Fruit fly (Drosophila melanogaster) whole organism, adult: ENCODE measurements around the gene CG43336.

ENCODE experiments used
- CG11617 ChIP-seq: fragments of 200-800 bp; sonication (Bioruptor generic); optimal IDR thresholded peaks from 2 replicates; lab custom pipeline; 2017; ENCODE audit warnings: mild to moderate bottlenecking, missing biosample characterization, missing genetic modification reagents, missing genetic modification characterization
- CG12768 ChIP-seq: fragments of 200-800 bp; sonication (Bioruptor generic); optimal IDR thresholded peaks from 2 replicates; lab custom pipeline; 2017; ENCODE audit warnings: missing biosample characterization, missing genetic modification characterization, mild to moderate bottlenecking, moderate library complexity, missing genetic modification reagents
- CG14711 ChIP-seq: fragments of 200-800 bp; sonication (Bioruptor generic); optimal IDR thresholded peaks from 2 replicates; lab custom pipeline; 2018; ENCODE audit warnings: missing biosample characterization, mild to moderate bottlenecking, missing genetic modification characterization, moderate library complexity
- CG1620 ChIP-seq: fragments of 200-800 bp; sonication (Bioruptor generic); optimal IDR thresholded peaks from 2 replicates; lab custom pipeline; 2016; ENCODE audit warnings: missing biosample characterization, missing genetic modification characterization
- CG33017 ChIP-seq: fragments of 200-800 bp; sonication (Bioruptor generic); optimal IDR thresholded peaks from 2 replicates; lab custom pipeline; 2018; ENCODE audit warnings: missing biosample characterization, mild to moderate bottlenecking, missing genetic modification characterization, moderate library complexity
- CG5204 ChIP-seq: fragments of 200-800 bp; sonication (Bioruptor generic); optimal IDR thresholded peaks from 2 replicates; lab custom pipeline; 2016; ENCODE audit warnings: missing biosample characterization, missing genetic modification characterization
- CG7045 ChIP-seq: fragments of 200-800 bp; sonication (Bioruptor generic); optimal IDR thresholded peaks from 2 replicates; lab custom pipeline; 2017; ENCODE audit warnings: missing biosample characterization, mild to moderate bottlenecking, missing genetic modification characterization
- CG7101 ChIP-seq: fragments of 200-800 bp; sonication (Bioruptor generic); optimal IDR thresholded peaks from 2 replicates; lab custom pipeline; 2018; ENCODE audit warnings: missing biosample characterization, mild to moderate bottlenecking, missing genetic modification characterization, moderate library complexity
- Crg-1 ChIP-seq: fragments of 200-800 bp; sonication (Bioruptor generic); optimal IDR thresholded peaks from 2 replicates; lab custom pipeline; 2016; ENCODE audit warnings: missing biosample characterization, missing genetic modification characterization
- Hr96 ChIP-seq: fragments of 200-800 bp; sonication (Bioruptor generic); optimal IDR thresholded peaks from 2 replicates; lab custom pipeline; 2016; ENCODE audit warnings: missing biosample characterization, missing genetic modification characterization
- Mnt ChIP-seq: fragments of 200-800 bp; sonication (Bioruptor generic); optimal IDR thresholded peaks from 2 replicates; lab custom pipeline; 2016; ENCODE audit warnings: missing biosample characterization, mild to moderate bottlenecking, missing genetic modification characterization
- bab1 ChIP-seq: fragments of 200-800 bp; sonication (Bioruptor generic); optimal IDR thresholded peaks from 3 replicates; lab custom pipeline; 2019; ENCODE audit warnings: missing biosample characterization, mild to moderate bottlenecking, missing genetic modification characterization, moderate library complexity
- cic ChIP-seq: fragments of 200-800 bp; sonication (Bioruptor generic); optimal IDR thresholded peaks from 2 replicates; lab custom pipeline; 2017; ENCODE audit warnings: missing biosample characterization, mild to moderate bottlenecking, missing genetic modification characterization, moderate library complexity
- cnc ChIP-seq, 2 experiments: fragments of >200 bp; optimal IDR thresholded peaks; 2 replicates each; lab custom pipeline; 2017
- kay ChIP-seq: fragments of 200-800 bp; sonication (Bioruptor generic); peaks from one replicate; lab custom pipeline; 2016; ENCODE audit warnings: missing biosample characterization, missing genetic modification characterization, borderline replicate concordance
- ovo ChIP-seq: fragments of 200-800 bp; sonication (Bioruptor generic); optimal IDR thresholded peaks from 2 replicates; lab custom pipeline; 2016; ENCODE audit warnings: missing biosample characterization, missing genetic modification characterization
- pad ChIP-seq: fragments of 200-800 bp; sonication (Bioruptor generic); optimal IDR thresholded peaks from 3 replicates; lab custom pipeline; 2017; ENCODE audit warnings: missing biosample characterization, missing genetic modification characterization, mild to moderate bottlenecking, moderate library complexity, missing genetic modification reagents
- toe ChIP-seq: fragments of 200-800 bp; sonication (Bioruptor generic); optimal IDR thresholded peaks from 2 replicates; lab custom pipeline; 2016; ENCODE audit warnings: missing biosample characterization, missing genetic modification characterization

The CG43336 gene

DNA sequence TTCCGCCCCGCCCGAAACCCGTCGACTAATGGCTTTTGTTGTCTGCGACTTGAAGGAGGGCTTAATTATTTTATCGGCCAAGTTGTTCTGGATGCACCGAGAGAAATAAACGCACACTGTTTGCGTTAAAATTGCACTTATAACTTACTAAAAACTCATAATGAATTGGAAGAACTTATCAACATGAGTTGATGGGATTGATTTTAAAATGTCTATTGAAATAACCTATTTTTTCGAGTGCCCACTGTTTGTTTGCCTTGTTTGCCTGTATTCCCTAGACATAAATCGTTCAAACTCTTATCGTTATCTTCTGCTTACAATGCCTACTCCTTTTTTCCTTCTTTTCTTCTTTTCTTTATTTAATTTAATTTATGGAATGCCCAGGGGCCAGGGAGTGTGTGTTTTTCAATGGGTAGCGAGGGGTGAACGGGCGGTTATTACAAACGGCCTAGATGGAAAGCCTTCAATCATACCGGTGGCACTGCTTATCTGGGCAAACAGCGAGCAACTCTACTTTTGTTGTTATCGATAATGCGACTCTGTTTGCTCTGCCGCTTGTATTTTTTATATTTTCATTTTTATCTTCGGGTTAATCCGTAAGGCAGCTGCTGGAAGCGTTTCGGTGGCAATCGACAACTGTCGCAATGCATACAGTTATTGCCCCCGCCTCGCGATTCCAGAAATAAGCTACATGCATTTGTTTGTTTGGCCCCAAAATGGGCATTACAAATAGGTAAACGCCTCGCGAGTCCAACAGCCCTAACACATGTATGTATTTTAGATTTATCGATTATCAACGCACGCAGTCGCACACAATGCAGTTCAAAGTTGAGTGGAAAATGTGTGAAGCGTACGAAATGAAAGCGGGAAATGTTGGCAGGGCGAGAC lies 39.5 kb downstream of the CG43336 start:
- no peak for TF ChIP-seq CG7045 (GFP tag; lab: Kevin White, UChicago)
- peak; percentile 1 for TF ChIP-seq kay
- peak; percentile 10 for TF ChIP-seq CG5204

DNA sequence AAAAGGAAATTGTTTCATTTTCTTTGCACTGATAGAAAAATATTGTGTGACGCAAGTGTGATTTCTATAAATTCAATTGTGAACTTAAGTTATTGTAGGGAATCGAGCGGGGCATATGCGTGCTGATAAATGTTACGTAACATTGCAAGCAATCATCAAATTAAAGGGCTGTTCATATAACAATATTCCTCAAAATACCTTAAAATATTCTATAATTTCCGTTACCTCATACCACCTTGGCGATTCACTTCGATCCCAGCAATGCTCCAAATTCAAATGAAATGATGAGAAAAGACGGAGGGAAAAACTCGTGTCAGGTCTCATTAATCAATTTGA lies 40.1 kb downstream of the CG43336 start:
- TF ChIP-seq cnc (optimal IDR thresholded peaks at IDR 0.05; lab: Kevin White, UChicago) = no peak

DNA sequence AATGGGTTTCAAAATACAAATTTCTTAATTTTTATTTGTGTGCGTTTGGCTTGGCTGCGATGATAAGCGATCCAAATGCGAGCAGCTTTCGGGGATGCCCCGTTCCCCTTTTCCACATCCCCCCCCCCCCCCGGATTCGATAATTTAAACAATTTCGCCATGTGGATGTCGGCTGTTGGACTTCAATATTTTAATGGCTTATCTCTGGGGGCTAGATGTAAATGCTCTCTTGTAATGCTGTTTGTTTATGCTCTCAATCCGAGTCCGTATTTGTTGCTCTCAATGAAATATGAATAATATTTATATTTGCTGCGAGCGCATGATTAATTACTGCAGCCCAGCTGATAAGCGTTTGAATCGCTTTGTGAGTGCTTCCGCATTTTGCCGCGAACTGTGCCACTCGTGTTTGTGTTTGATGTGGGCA lies 40.6 kb downstream of the CG43336 start:
- TF ChIP-seq CG7045 (GFP tag; lab: Kevin White, UChicago) (no peak), bab1 (GFP tag; lab: Kevin White, UChicago) (no peak), CG7101 (tag; lab: Kevin White, UChicago) (no peak), CG1620 (GFP tag; lab: Kevin White, UChicago) (no peak)

DNA sequence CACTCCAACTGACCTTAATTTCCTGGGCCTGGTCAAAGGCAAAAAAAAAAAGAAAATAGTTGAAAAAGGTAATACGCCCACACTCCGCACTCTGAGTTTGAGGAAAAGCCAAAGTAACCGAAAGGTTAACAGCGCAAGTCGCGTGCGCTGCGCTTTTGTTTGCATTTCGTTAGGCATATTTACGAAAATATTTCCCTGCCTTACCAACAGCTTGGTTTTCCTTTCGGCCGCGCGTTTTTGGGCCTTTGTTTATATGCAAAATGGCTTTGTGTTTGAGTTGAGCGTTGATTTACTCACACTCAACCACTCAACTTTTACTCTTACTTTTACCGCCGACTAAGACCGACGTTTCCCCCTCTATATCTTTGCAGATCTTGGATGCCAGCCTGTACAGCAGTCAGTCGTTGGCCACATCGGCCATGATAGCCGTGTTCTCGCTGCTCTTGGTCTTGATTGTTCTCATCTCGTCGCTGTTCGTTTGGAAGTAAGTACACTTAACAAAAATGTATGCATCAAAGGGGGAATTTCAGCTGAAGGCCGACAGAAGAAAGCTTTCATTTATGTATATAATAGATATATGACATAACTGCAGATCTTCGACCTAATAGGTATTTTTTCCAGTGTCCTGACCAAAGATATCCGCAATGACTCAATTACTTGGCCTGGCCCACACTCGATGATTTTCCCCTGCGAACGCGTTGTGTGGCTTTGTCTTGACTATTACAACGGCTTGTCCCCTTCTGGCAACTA lies 42.0 kb downstream of the CG43336 start:
- TF ChIP-seq CG14711 (no peak), CG7101 (tag; lab: Kevin White, UChicago) (no peak), Crg-1 (GFP tag; lab: Kevin White, UChicago) (no peak), toe (no peak), CG33017 (tag; lab: Kevin White, UChicago) (no peak), CG1620 (GFP tag; lab: Kevin White, UChicago) (no peak), CG11617 (no peak), cnc (optimal IDR thresholded peaks at IDR 0.05; lab: Kevin White, UChicago) (no peak), pad (no peak), bab1 (GFP tag; lab: Kevin White, UChicago) (no peak), cic (no peak)

DNA sequence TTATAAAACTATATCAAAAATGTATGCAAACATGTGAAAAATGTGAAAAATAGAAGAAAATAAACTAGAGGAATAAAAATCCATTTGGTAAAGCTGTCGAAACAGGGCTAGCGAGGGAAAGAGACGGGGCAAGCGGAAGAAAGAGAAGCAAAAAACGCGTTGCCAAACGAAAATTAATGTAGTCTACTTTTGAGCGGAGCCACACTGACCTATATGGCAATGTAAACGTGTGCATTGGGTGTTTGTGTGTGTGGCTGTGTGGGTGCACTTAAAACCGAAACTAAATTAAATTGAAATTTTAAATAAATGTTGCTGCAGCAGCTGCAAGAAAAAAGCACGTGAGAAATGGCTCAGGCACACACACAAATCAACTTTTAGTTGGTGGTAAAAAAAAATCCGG lies 43.0 kb downstream of the CG43336 start:
- TF ChIP-seq CG12768 = no peak
- no peak for TF ChIP-seq Mnt
- TF ChIP-seq CG7101 (tag; lab: Kevin White, UChicago) = no peak
- no peak for TF ChIP-seq CG5204
- TF ChIP-seq CG7045 (GFP tag; lab: Kevin White, UChicago) = no peak

DNA sequence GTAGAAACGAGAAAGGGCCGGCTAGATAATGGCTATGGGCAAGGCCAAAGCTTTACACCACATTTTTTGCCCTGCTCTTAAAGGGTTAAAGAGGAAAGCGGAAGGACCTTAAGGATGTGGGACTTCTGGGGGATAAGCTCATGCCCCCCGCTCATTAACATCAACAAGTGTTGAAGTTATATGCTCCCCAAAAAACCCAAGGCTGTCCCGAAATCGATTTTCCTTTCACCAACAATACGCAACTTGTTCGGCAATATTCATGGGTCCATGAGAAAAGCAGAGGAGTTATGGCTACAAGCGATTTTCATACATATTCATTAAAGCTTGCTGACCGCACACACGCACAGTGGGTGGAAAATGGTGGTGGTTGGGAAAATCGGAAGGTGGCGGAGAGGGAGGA lies 43.7 kb downstream of the CG43336 start:
- TF ChIP-seq ovo = no peak
- TF ChIP-seq toe = no peak
- TF ChIP-seq CG1620 (GFP tag; lab: Kevin White, UChicago) = no peak
- no peak for TF ChIP-seq Hr96 (GFP tag; lab: Kevin White, UChicago)
- TF ChIP-seq cic = no peak
- no peak for TF ChIP-seq bab1 (GFP tag; lab: Kevin White, UChicago)
- no peak for TF ChIP-seq CG14711
- TF ChIP-seq CG7045 (GFP tag; lab: Kevin White, UChicago) = no peak
- TF ChIP-seq CG5204 = no peak
- TF ChIP-seq CG11617 = no peak
- TF ChIP-seq CG12768 = no peak
- TF ChIP-seq Mnt = no peak
- no peak for TF ChIP-seq CG33017 (tag; lab: Kevin White, UChicago)
- no peak for TF ChIP-seq CG7101 (tag; lab: Kevin White, UChicago)
- TF ChIP-seq Crg-1 (GFP tag; lab: Kevin White, UChicago) = no peak
